Fruit fly (Drosophila melanogaster) whole organism, embryonic: ENCODE data around the gene CG43897.

Source experiments
- CG3065 ChIP-seq: fragments of 200-800 bp; sonication (Bioruptor generic); optimal IDR thresholded peaks from 2 replicates; lab custom pipeline; 2016; ENCODE audit warnings: missing biosample characterization, missing genetic modification characterization
- CG6689 ChIP-seq: fragments of 200-800 bp; sonication (Bioruptor generic); IDR thresholded peaks from 2 replicates; pipeline ENCODE4 v1.3.6; 2022; ENCODE audit warnings: missing biosample characterization, missing genetic modification characterization
- CG8944 ChIP-seq: fragments of 200-800 bp; sonication (Bioruptor generic); optimal IDR thresholded peaks from 3 replicates; lab custom pipeline; 2016; ENCODE audit warnings: missing biosample characterization, missing genetic modification characterization
- Camta ChIP-seq: fragments of 200-800 bp; sonication (Bioruptor generic); optimal IDR thresholded peaks from 2 replicates; lab custom pipeline; 2016; ENCODE audit warnings: missing biosample characterization, missing genetic modification characterization
- Eip74EF ChIP-seq, 2 experiments: fragments of 200-800 bp in 1 of 2; fragments of >200 bp in 1 of 2; sonication (Bioruptor generic) in 1 of 2; optimal IDR thresholded peaks; 2 replicates each; lab custom pipeline; 2017 to 2019; ENCODE audit warnings: missing biosample characterization in 2 of 2, missing genetic modification characterization in 2 of 2, mild to moderate bottlenecking in 1 of 2, moderate library complexity in 1 of 2
- Elba2 ChIP-seq: fragments of 200-800 bp; sonication (Bioruptor generic); optimal IDR thresholded peaks from 3 replicates; lab custom pipeline; 2016; ENCODE audit warnings: missing biosample characterization, missing genetic modification characterization
- emc ChIP-seq: fragments of 200-800 bp; sonication (Bioruptor generic); optimal IDR thresholded peaks from 2 replicates; lab custom pipeline; 2016; ENCODE audit warnings: missing biosample characterization, missing genetic modification characterization
- hth ChIP-seq: fragments of >200 bp; optimal IDR thresholded peaks from 2 replicates; lab custom pipeline; 2017; ENCODE audit warnings: inconsistent platforms
- toy ChIP-seq: fragments of 200-800 bp; sonication (Bioruptor generic); IDR thresholded peaks from 2 replicates; pipeline ENCODE4 v1.3.6; 2022; ENCODE audit warnings: missing biosample characterization, missing genetic modification characterization
- tup ChIP-seq: fragments of 200-800 bp; sonication (Bioruptor generic); optimal IDR thresholded peaks from 2 replicates; lab custom pipeline; 2016; ENCODE audit warnings: missing biosample characterization, mild to moderate bottlenecking, missing genetic modification characterization, moderate library complexity

dm6 chr3L:9820248-9820647 is 6.6 kb downstream of the CG43897 start:
- no peak for TF ChIP-seq Elba2 (GFP tag; lab: Kevin White, UChicago)
- no peak for TF ChIP-seq CG3065 (GFP tag; lab: Kevin White, UChicago)
- no peak for TF ChIP-seq tup (GFP tag; lab: Kevin White, UChicago)
- no peak for TF ChIP-seq Eip74EF (GFP tag; optimal IDR thresholded peaks at IDR 0.05; lab: Kevin White, UChicago)
- TF ChIP-seq toy (GFP tag; lab: Robert Waterston, UW): no peak
- no peak for TF ChIP-seq CG6689 (GFP tag; lab: Robert Waterston, UW)
- no peak for TF ChIP-seq Camta (GFP tag; lab: Kevin White, UChicago)
- no peak for TF ChIP-seq emc (GFP tag; lab: Kevin White, UChicago)
- no peak for TF ChIP-seq hth (lab: Kevin White, UChicago)
- no peak for TF ChIP-seq CG8944 (GFP tag; lab: Kevin White, UChicago)
